Worm (Caenorhabditis elegans): ENCODE measurements around the gene kin-33.

Gene kin-33

DNA sequence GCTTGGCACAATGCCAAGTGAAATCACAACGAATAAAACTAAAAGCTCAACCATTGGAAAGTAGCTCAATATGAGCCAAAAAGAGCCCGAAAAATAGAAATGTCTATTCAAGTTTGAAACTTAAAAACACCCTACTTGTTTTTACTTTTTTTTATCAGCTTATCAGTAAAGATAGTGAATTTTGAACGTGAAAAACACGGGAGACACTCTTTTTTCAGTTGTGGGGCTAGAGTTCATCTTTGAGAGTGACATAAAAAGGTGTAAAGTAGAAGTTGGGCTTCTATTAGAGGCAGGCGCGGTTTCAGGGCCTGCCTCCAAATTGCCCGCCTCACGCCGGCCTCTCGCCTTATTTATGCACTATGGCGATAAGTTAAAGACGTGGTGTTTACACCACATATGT is 17.2 kb upstream of the kin-33 start, which contains the start of gene oac-39:
TSS of gene oac-39 (minus strand) at position 101 of the 400 bp plus-strand sequence.
- TF ChIP-seq peb-1 (tag; optimal IDR thresholded peaks at IDR 0.05), result no peak
- TF ChIP-seq C34F6.9 (tag; optimal IDR thresholded peaks at IDR 0.05), result no peak
- TF ChIP-seq nhr-6 (tag; optimal IDR thresholded peaks at IDR 0.05), result no peak
- TF ChIP-seq sma-3 (GFP tag; optimal IDR thresholded peaks at IDR 0.05), result no peak
- TF ChIP-seq ZK546.5 (tag; optimal IDR thresholded peaks at IDR 0.05), result no peak
- no peak for TF ChIP-seq sem-4 (tag; optimal IDR thresholded peaks at IDR 0.05)

DNA sequence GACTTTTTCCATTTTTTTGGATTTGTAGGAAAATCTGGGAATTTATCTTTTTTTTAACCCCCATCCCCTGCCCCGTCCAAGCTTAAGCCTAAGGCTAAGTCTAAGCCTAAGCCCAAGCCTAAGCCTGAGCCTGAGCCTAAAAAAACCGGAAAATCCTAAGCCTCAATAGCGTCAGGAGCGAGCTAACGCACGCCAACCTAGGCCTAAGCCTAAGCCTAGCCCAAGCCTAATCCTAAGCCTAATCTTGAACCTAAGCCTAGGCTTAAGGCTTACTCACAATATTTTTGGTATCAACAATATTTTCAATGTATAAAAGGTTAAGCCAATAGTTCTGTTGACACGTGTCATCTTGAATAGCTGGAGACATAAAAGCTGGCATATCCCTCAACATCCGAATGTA is 14.2 kb upstream of the kin-33 start:
- no peak for TF ChIP-seq R02D3.7 (tag; optimal IDR thresholded peaks at IDR 0.05)
- TF ChIP-seq skn-1 (tag; optimal IDR thresholded peaks at IDR 0.05), result no peak
- TF ChIP-seq F13H6.1 (tag; optimal IDR thresholded peaks at IDR 0.05), result no peak
- TF ChIP-seq ztf-1 (GFP tag; conservative IDR thresholded peaks at IDR 0.05), result no peak
- no peak for TF ChIP-seq mdl-1 (tag; optimal IDR thresholded peaks at IDR 0.05)
- no peak for TF ChIP-seq nhr-77 (tag; optimal IDR thresholded peaks at IDR 0.05)
- no peak for TF ChIP-seq ama-1 (optimal IDR thresholded peaks at IDR 0.05)
- no peak for TF ChIP-seq sma-3 (GFP tag; optimal IDR thresholded peaks at IDR 0.05)
- no peak for TF ChIP-seq elt-1 (tag; optimal IDR thresholded peaks at IDR 0.05)

DNA sequence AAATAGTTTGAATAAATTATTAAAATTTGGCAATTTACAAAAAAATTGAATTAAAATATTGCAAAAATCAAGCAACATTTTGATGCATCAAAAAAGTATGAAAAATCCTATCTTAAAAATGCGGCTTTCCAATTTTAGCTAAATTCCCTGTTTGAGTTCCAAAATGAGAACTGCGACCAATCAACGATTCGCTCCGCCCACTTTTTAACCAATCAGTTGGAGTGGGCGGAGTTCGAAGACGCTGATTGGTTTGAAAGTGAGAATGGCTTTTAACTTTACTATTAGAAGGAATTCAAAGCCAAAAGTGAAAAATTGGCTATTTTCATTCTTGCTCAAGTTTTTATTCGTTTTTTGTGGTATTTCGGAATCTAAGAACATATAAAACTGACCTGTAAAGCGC is 13.1 kb upstream of the kin-33 start:
- TF ChIP-seq mbf-1 (tag; optimal IDR thresholded peaks at IDR 0.05), result no peak
- TF ChIP-seq egl-27 (tag; optimal IDR thresholded peaks at IDR 0.05), result no peak
- TF ChIP-seq nhr-77 (tag; optimal IDR thresholded peaks at IDR 0.05), result no peak
- no peak for TF ChIP-seq lin-11 (tag; optimal IDR thresholded peaks at IDR 0.05)
- TF ChIP-seq sma-3 (GFP tag; optimal IDR thresholded peaks at IDR 0.05), result no peak
- TF ChIP-seq peb-1 (tag; optimal IDR thresholded peaks at IDR 0.05), result no peak
- TF ChIP-seq dmd-4 (tag; optimal IDR thresholded peaks at IDR 0.05), result no peak
- TF ChIP-seq R02D3.7 (tag; optimal IDR thresholded peaks at IDR 0.05), result no peak

DNA sequence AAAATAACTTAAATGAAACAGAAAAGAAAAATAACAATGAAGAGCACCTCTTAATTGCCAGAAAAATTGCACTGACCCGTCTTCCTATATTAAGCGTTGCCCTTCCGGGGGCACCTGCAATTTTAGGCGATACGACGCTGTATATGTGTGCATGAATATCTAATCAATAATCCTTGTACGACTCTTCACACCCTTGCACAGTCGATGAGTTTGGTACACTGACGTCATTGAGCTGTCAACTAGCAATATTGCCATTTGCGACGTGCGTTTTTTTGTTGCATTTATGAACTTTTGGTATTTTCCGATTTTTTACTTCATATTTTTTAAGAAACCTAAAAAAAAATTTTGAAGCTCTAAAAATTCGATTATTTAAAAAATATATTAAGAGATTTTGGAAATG is 11.6 kb upstream of the kin-33 start, which contains the start of gene kin-34:
TSS of gene kin-34 (minus strand) at position 101 of the 400 bp plus-strand sequence.
- TF ChIP-seq skn-1 (tag; optimal IDR thresholded peaks at IDR 0.05) (no peak), lin-39 (tag; optimal IDR thresholded peaks at IDR 0.05) (no peak), nhr-25 (tag; optimal IDR thresholded peaks at IDR 0.05) (no peak)

DNA sequence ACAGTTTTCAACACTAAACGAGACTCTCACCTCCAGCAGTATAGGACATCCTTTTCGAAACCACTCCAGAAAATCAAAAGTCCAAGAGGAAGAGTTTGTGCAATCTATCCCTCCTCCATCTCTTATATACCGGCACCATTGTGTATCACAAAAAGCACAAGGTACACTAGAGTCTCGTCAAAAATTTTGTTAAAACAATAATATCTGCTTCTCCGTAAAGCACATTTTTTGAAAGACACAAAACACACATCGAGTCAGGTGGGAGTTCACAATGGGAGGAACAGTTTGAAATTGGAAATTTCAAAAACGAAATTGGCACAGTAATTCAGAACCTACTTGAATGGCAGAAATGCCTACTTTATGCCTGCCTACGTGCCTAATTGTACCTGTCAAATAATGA is 8.0 kb upstream of the kin-33 start, which contains the start of gene R02C2.7:
TSS of gene R02C2.7 (minus strand) at position 101 of the 400 bp plus-strand sequence.
- TF ChIP-seq F13H6.1 (tag; optimal IDR thresholded peaks at IDR 0.05) (no peak), peb-1 (tag; optimal IDR thresholded peaks at IDR 0.05) (no peak)

DNA sequence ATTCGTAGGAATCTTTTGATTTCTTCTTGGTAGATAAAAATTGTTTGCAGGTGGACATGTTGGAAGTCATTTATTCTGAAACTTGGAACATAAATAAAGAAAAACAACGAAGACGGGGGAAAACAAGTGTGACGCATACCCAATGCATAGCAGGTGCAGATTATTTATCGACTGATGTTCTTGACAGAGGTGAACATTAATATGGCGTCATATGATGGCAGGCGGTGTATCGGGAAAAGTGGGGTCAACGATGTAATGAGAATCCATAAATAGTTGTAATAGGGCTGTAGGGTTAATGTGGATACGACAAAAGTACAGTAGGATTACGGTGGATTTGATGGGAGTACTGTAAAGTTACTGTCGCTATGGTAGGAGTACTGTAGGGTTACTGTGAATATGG is 5.8 kb upstream of the kin-33 start, which contains the start of gene txt-2:
TSS of gene txt-2 (minus strand) at position 214 of the 400 bp plus-strand sequence.
- no peak for TF ChIP-seq elt-1 (tag; optimal IDR thresholded peaks at IDR 0.05)
- no peak for TF ChIP-seq nhr-23 (tag; optimal IDR thresholded peaks at IDR 0.05)
- no peak for TF ChIP-seq ztf-11 (tag; optimal IDR thresholded peaks at IDR 0.05)

DNA sequence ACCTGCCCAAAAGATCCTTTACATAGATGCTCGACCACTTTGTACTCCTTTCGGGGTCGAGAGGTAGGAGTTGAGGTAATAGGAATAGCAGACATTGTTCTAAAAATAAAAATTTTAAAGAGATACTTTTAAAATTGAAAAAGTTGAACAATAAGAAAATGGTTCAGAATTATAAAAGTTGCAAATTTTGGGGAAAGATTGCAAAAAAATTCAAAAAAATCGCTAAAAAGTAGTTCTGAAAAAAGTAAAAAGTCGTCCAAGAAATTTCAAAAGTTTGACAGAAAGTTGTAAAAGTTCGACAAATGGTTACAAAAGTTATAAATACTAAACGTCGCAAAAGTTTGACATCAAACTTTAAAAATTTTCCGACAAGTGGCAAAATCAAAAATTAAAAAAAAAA is 3.6 kb upstream of the kin-33 start, which contains the start of gene R02C2.1:
TSS of gene R02C2.1 (minus strand) at position 101 of the 400 bp plus-strand sequence.
- no peak for TF ChIP-seq gmeb-1 (tag; optimal IDR thresholded peaks at IDR 0.05)
- no peak for TF ChIP-seq zag-1 (tag; optimal IDR thresholded peaks at IDR 0.05)
- TF ChIP-seq mdl-1 (tag; optimal IDR thresholded peaks at IDR 0.05), result no peak
- no peak for TF ChIP-seq alr-1 (tag; optimal IDR thresholded peaks at IDR 0.05)
- TF ChIP-seq snpc-4 (tag; optimal IDR thresholded peaks at IDR 0.05), result no peak
- no peak for TF ChIP-seq skn-1 (tag; optimal IDR thresholded peaks at IDR 0.05)
- no peak for TF ChIP-seq nhr-10 (tag; optimal IDR thresholded peaks at IDR 0.05)
- no peak for TF ChIP-seq unc-62 (GFP tag; optimal IDR thresholded peaks at IDR 0.05)
- no peak for TF ChIP-seq aly-2 (tag; optimal IDR thresholded peaks at IDR 0.05)
- no peak for TF ChIP-seq F13H6.1 (tag; optimal IDR thresholded peaks at IDR 0.05)

DNA sequence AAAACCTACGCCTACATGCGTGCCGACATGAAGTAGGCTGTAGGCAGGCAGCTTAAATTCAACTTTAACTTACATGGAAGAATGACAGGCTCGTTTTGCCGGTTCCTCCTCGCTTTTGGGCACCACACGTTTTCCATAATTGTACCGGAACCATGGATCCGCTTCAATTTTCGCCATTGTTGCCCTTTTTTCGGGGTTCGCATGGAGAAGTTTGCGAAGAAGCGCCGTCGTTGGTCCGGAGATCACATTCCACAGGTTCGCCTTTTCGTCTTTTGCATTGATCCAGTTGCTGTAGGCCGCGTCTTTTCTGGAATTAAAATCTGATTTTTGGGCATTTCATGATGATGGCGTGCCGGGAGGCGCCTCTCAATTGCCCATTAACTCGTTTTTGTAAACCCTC is 2.5 kb upstream of the kin-33 start:
- TF ChIP-seq nhr-11 (tag; optimal IDR thresholded peaks at IDR 0.05), result no peak
- no peak for TF ChIP-seq Y55F3AM.14 (GFP tag; optimal IDR thresholded peaks at IDR 0.05)
- no peak for TF ChIP-seq peb-1 (tag; optimal IDR thresholded peaks at IDR 0.05)
- TF ChIP-seq C34F6.9 (tag; optimal IDR thresholded peaks at IDR 0.05), result no peak
